Worm (Caenorhabditis elegans) whole organism, early embryonic: Measurements from ENCODE around the gene C50E3.15.

ENCODE experiments used
- B0310.2 ChIP-seq: sonication (generic microtip); optimal IDR thresholded peaks from 2 replicates; lab custom pipeline; 2016; ENCODE audit warnings: mild to moderate bottlenecking, missing genetic modification characterization, missing compliant biosample characterization
- F13C5.2 ChIP-seq: sonication (generic microtip); optimal IDR thresholded peaks from 2 replicates; lab custom pipeline; 2017; ENCODE audit warnings: mild to moderate bottlenecking, missing genetic modification characterization, inconsistent platforms, missing compliant biosample characterization
- aly-1 ChIP-seq: sonication (generic microtip); optimal IDR thresholded peaks from 2 replicates; lab custom pipeline; 2016; ENCODE audit warnings: missing genetic modification characterization, missing compliant biosample characterization
- ama-1 ChIP-seq: fragments of 150-350 bp; optimal IDR thresholded peaks from 2 replicates; lab custom pipeline; 2014
- ceh-13 ChIP-seq: fragments of 200-800 bp; sonication (Bioruptor generic); optimal IDR thresholded peaks from 2 replicates; lab custom pipeline; 2018; ENCODE audit warnings: mild to moderate bottlenecking, missing genetic modification characterization, missing compliant biosample characterization
- ceh-36 ChIP-seq: sonication (generic microtip); optimal IDR thresholded peaks from 2 replicates; lab custom pipeline; 2016; ENCODE audit warnings: missing genetic modification characterization, inconsistent platforms, missing compliant biosample characterization
- ets-7 ChIP-seq: sonication (generic microtip); optimal IDR thresholded peaks from 2 replicates; lab custom pipeline; 2016; ENCODE audit warnings: missing genotype, missing genetic modification characterization, missing compliant biosample characterization
- flt-1 ChIP-seq: fragments of 200-800 bp; sonication (Bioruptor generic); IDR thresholded peaks from 2 replicates; pipeline ENCODE4 v1.3.6; 2022; ENCODE audit warnings: missing genetic modification characterization, missing compliant biosample characterization
- hmbx-1 ChIP-seq: sonication (generic microtip); optimal IDR thresholded peaks from 2 replicates; lab custom pipeline; 2016; ENCODE audit warnings: mild to moderate bottlenecking, missing genetic modification characterization, missing compliant biosample characterization
- hmg-4 ChIP-seq: fragments of 200-800 bp; sonication (Bioruptor generic); optimal IDR thresholded peaks from 2 replicates; lab custom pipeline; 2018; ENCODE audit warnings: mild to moderate bottlenecking, missing genetic modification characterization, missing compliant biosample characterization
- hnd-1 ChIP-seq: sonication (generic microtip); optimal IDR thresholded peaks from 2 replicates; lab custom pipeline; 2016; ENCODE audit warnings: missing genetic modification characterization, missing compliant biosample characterization
- pes-1 ChIP-seq: fragments of 200-800 bp; sonication (Bioruptor generic); IDR thresholded peaks from 2 replicates; pipeline ENCODE4 v1.3.6; 2022; ENCODE audit warnings: missing genetic modification reagents, missing genetic modification characterization, missing compliant biosample characterization
- scrt-1 ChIP-seq: fragments of 200-800 bp; sonication (Bioruptor generic); IDR thresholded peaks from 2 replicates; pipeline ENCODE4 v1.3.6; 2022; ENCODE audit warnings: missing genetic modification characterization, missing compliant biosample characterization
- sea-1 ChIP-seq: fragments of 200-800 bp; sonication (Bioruptor generic); conservative IDR thresholded peaks from 2 replicates; pipeline ENCODE4 v1.3.6; 2022; ENCODE audit warnings: missing genetic modification characterization, missing compliant biosample characterization
- tbx-11 ChIP-seq: fragments of 200-800 bp; sonication (Bioruptor generic); IDR thresholded peaks from 2 replicates; pipeline ENCODE4 v1.3.6; 2022; ENCODE audit warnings: missing genetic modification characterization, missing compliant biosample characterization
- tbx-37 ChIP-seq: fragments of 200-800 bp; sonication (Bioruptor generic); conservative IDR thresholded peaks from 2 replicates; pipeline ENCODE4 v1.3.6; 2022; ENCODE audit warnings: missing genetic modification reagents, missing genetic modification characterization, missing compliant biosample characterization
- tra-4 ChIP-seq: sonication (generic microtip); optimal IDR thresholded peaks from 2 replicates; lab custom pipeline; 2017; ENCODE audit warnings: missing genetic modification characterization, missing compliant biosample characterization

C50E3.15 gene

DNA sequence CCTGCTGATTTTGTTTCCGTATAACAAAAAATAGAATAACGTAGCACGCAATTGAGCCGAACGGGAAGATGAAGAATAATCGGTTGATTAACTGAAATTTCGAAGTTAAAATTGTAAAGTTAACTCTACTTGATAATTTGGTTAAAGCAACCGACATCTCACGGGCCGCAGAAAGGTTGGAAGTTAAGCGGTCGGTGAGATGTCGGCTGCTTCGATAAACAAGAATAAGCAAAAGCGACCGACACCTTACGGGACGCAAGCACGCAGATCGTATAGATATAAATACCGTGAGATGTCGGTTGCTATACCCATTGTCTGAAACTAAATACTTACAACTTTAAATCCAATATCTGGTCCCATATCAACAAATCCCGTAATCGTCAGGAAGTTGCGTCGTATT lies 23.1 kb upstream of the C50E3.15 start:
- no peak for TF ChIP-seq aly-1 (tag; lab: Kevin White, UChicago)
- no peak for TF ChIP-seq scrt-1 (GFP tag; lab: Robert Waterston, UW)
- no peak for TF ChIP-seq tra-4 (tag; lab: Kevin White, UChicago)
- no peak for TF ChIP-seq sea-1 (GFP tag; lab: Robert Waterston, UW)
- TF ChIP-seq hmbx-1 = no peak
- TF ChIP-seq hnd-1 (tag; lab: Kevin White, UChicago) = no peak
- no peak for TF ChIP-seq ceh-36 (tag; lab: Kevin White, UChicago)
- no peak for TF ChIP-seq tbx-11 (GFP tag; lab: Robert Waterston, UW)
- no peak for TF ChIP-seq ceh-13 (GFP tag; lab: Kevin White, UChicago)
- no peak for TF ChIP-seq ets-7 (tag; lab: Kevin White, UChicago)
- TF ChIP-seq F13C5.2 (tag; lab: Kevin White, UChicago) = no peak
- no peak for TF ChIP-seq ama-1
- no peak for TF ChIP-seq B0310.2 (tag; lab: Kevin White, UChicago)
- no peak for TF ChIP-seq flt-1 (GFP tag; lab: Robert Waterston, UW)
- no peak for TF ChIP-seq tbx-37 (GFP tag; lab: Robert Waterston, UW)
- TF ChIP-seq pes-1 (GFP tag; lab: Robert Waterston, UW) = no peak
- TF ChIP-seq hmg-4 (GFP tag; lab: Kevin White, UChicago) = no peak

DNA sequence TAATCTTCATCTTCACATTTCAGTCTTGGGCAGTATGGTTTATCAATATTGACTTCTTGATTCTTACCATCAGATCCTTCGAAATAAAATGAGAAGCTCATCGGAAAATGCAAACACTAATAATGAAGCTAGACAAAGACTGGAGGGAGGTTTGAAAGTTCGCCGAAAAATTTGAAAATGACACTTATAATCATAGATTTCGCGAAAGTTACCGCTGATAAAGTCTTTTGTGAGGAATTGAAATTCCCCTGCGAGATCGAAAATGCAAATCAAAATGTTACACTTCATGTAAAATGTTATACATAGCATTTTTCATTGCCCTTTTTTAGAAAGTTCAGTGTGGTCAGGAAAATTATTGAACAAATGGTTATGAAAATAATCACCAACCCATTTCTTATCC lies 19.9 kb upstream of the C50E3.15 start, which contains the start of gene C50E3.7:
TSS of gene C50E3.7 (minus strand) at position 101 of the 400 bp plus-strand sequence.
- TF ChIP-seq ets-7 (tag; lab: Kevin White, UChicago) (no peak), tbx-37 (GFP tag; lab: Robert Waterston, UW) (no peak), hmbx-1 (no peak), scrt-1 (GFP tag; lab: Robert Waterston, UW) (no peak), tbx-11 (GFP tag; lab: Robert Waterston, UW) (no peak), ama-1 (no peak), ceh-36 (tag; lab: Kevin White, UChicago) (no peak), F13C5.2 (tag; lab: Kevin White, UChicago) (no peak), flt-1 (GFP tag; lab: Robert Waterston, UW) (no peak), aly-1 (tag; lab: Kevin White, UChicago) (no peak), hnd-1 (tag; lab: Kevin White, UChicago) (no peak), pes-1 (GFP tag; lab: Robert Waterston, UW) (no peak), ceh-13 (GFP tag; lab: Kevin White, UChicago) (no peak), hmg-4 (GFP tag; lab: Kevin White, UChicago) (no peak), tra-4 (tag; lab: Kevin White, UChicago) (no peak), sea-1 (GFP tag; lab: Robert Waterston, UW) (no peak)

DNA sequence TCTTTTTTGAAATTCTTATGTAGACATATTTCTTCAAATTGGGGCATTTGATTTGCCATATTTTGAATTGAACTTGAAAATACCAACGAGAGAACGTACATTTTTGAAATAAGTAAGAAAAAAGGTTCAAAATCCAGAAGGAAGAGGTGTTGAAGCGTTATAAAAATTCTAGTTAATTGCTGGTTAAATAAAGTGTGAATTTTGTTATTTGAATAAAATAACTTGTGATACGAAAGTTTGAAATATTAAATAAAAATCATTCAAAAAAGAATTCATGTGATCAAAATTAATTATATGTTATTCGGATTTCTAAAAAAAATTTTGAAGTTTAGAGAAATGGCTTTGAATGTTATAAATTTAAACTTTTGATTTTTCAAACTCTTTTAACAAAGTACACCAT lies 18.1 kb upstream of the C50E3.15 start, which contains the start of gene C50E3.9:
TSS of gene C50E3.9 (minus strand) at position 101 of the 400 bp plus-strand sequence.
- TF ChIP-seq aly-1 (tag; lab: Kevin White, UChicago) = no peak
- no peak for TF ChIP-seq hmg-4 (GFP tag; lab: Kevin White, UChicago)
- TF ChIP-seq F13C5.2 (tag; lab: Kevin White, UChicago) = no peak
- TF ChIP-seq flt-1 (GFP tag; lab: Robert Waterston, UW) = no peak
- no peak for TF ChIP-seq ceh-36 (tag; lab: Kevin White, UChicago)
- no peak for TF ChIP-seq scrt-1 (GFP tag; lab: Robert Waterston, UW)
- TF ChIP-seq tra-4 (tag; lab: Kevin White, UChicago) = no peak

DNA sequence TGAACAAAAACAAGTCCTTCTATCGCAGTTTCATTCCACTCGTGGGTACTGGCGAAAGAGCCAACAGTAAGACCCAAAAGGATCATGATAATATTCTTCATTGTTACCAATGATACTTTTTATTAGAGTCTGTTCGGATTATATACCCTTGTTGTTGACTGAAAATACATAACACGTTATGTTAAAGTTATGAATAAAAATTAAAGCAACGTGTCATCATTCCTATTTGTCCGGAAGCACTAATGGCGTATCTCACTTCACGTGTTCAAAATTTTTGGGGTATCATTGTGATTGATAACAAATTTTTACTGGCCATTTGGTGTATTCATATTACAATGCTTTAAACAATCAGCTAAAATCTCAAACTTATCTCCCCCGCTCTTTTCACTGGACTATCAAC lies 16.8 kb upstream of the C50E3.15 start, which contains the start of gene scl-26:
TSS of gene scl-26 (minus strand) at position 101 of the 400 bp plus-strand sequence.
- TF ChIP-seq B0310.2 (tag; lab: Kevin White, UChicago) (no peak), hnd-1 (tag; lab: Kevin White, UChicago) (no peak), ceh-13 (GFP tag; lab: Kevin White, UChicago) (no peak), flt-1 (GFP tag; lab: Robert Waterston, UW) (no peak), scrt-1 (GFP tag; lab: Robert Waterston, UW) (no peak), sea-1 (GFP tag; lab: Robert Waterston, UW) (no peak), pes-1 (GFP tag; lab: Robert Waterston, UW) (no peak), tbx-11 (GFP tag; lab: Robert Waterston, UW) (no peak), hmg-4 (GFP tag; lab: Kevin White, UChicago) (no peak), ama-1 (no peak), ets-7 (tag; lab: Kevin White, UChicago) (no peak), F13C5.2 (tag; lab: Kevin White, UChicago) (no peak), aly-1 (tag; lab: Kevin White, UChicago) (no peak), tra-4 (tag; lab: Kevin White, UChicago) (no peak), ceh-36 (tag; lab: Kevin White, UChicago) (no peak)

DNA sequence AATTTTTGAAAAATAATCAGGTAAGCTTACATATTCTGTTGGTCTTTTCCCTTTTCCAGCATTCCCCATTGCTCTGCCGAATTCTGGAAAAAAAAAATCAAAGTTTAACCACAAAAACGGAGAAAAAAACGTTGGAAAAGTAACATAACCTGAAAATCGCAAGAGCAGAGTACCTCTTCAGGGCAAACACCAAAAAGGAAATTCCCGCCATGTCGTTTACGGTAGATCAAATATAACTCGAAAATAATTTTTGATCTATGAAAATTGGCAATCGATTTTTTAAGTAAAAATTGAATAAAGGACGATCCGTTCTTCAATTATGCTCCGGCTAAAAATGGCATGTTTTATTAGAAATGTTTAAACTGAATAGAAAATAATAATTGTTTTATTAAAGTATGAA lies 14.8 kb upstream of the C50E3.15 start, which contains the start of gene C50E3.11:
TSS of gene C50E3.11 (minus strand) at position 83 of the 400 bp plus-strand sequence.
- no peak for TF ChIP-seq F13C5.2 (tag; lab: Kevin White, UChicago)
- TF ChIP-seq scrt-1 (GFP tag; lab: Robert Waterston, UW) = no peak
- TF ChIP-seq ama-1 = no peak
- no peak for TF ChIP-seq tbx-11 (GFP tag; lab: Robert Waterston, UW)
- no peak for TF ChIP-seq flt-1 (GFP tag; lab: Robert Waterston, UW)
- no peak for TF ChIP-seq ets-7 (tag; lab: Kevin White, UChicago)
- TF ChIP-seq hmbx-1 = no peak
- TF ChIP-seq hmg-4 (GFP tag; lab: Kevin White, UChicago) = no peak
- no peak for TF ChIP-seq pes-1 (GFP tag; lab: Robert Waterston, UW)
- no peak for TF ChIP-seq aly-1 (tag; lab: Kevin White, UChicago)
- TF ChIP-seq tbx-37 (GFP tag; lab: Robert Waterston, UW) = no peak
- TF ChIP-seq B0310.2 (tag; lab: Kevin White, UChicago) = no peak
- no peak for TF ChIP-seq tra-4 (tag; lab: Kevin White, UChicago)

DNA sequence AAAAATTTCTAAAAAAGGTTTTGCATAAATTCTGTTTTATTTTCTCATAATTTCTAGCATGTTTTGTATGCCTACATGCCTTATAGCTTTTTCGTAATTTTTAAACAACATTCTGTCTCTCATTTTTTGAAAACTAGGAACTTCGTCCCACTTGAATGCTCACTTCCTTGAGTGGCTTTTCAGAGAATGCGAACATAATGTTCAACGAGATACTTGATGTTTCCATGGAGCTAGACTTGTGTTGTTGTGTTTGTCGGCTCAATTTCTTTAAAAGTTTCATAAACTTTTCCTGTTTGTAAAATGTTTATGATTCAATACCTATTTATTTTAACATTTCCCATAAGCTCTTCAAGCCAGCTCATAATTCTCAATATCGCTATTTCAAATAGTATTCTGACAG lies 13.4 kb upstream of the C50E3.15 start, which contains the start of gene clec-213:
TSS of gene clec-213 (plus strand) at position 301 of the 400 bp plus-strand sequence.
- no peak for TF ChIP-seq scrt-1 (GFP tag; lab: Robert Waterston, UW)
- TF ChIP-seq tbx-11 (GFP tag; lab: Robert Waterston, UW) = no peak
- no peak for TF ChIP-seq ama-1
- TF ChIP-seq ets-7 (tag; lab: Kevin White, UChicago) = no peak
- TF ChIP-seq tra-4 (tag; lab: Kevin White, UChicago) = no peak
- no peak for TF ChIP-seq hmg-4 (GFP tag; lab: Kevin White, UChicago)
- TF ChIP-seq sea-1 (GFP tag; lab: Robert Waterston, UW) = no peak
- TF ChIP-seq ceh-13 (GFP tag; lab: Kevin White, UChicago) = no peak
- no peak for TF ChIP-seq pes-1 (GFP tag; lab: Robert Waterston, UW)
- no peak for TF ChIP-seq B0310.2 (tag; lab: Kevin White, UChicago)
